Fruit fly (Drosophila melanogaster): ENCODE data around the gene Past1.
A peak's percentile ranks its signal among the peaks of the same experiment; 100 is the strongest.

Gene Past1

dm6 chr3R:12723759-12724158, 26.6 kb downstream of the Past1 start (continued):
- TF ChIP-seq HLH54F (GFP tag; optimal IDR thresholded peaks at IDR 0.05): no peak
- TF ChIP-seq CG16863 (GFP tag; optimal IDR thresholded peaks at IDR 0.05): no peak
- TF ChIP-seq CG12071 (GFP tag; optimal IDR thresholded peaks at IDR 0.05): no peak
- peak; percentile 18 for TF ChIP-seq CG17829 (tag; optimal IDR thresholded peaks at IDR 0.05)
- TF ChIP-seq CG18011 (GFP tag; optimal IDR thresholded peaks at IDR 0.05): no peak
- peak; percentile 89 for TF ChIP-seq CG15073 (GFP tag; optimal IDR thresholded peaks at IDR 0.05)
- no peak for TF ChIP-seq her (GFP tag; optimal IDR thresholded peaks at IDR 0.05)
- no peak for TF ChIP-seq sim (GFP tag; IDR thresholded peaks at IDR 0.05)
- no peak for TF ChIP-seq lab (GFP tag; optimal IDR thresholded peaks at IDR 0.05)
- TF ChIP-seq CG11560 (tag; IDR thresholded peaks at IDR 0.05): no peak
- no peak for TF ChIP-seq CG2202 (tag; optimal IDR thresholded peaks at IDR 0.05)
- no peak for TF ChIP-seq sd (tag; optimal IDR thresholded peaks at IDR 0.05)
- peak; percentile 18 for TF ChIP-seq CG5245 (GFP tag; optimal IDR thresholded peaks at IDR 0.05)
- no peak for TF ChIP-seq bowl (GFP tag; IDR thresholded peaks at IDR 0.05)
- TF ChIP-seq CoRest (tag; optimal IDR thresholded peaks at IDR 0.05): peak; percentile 19
- no peak for TF ChIP-seq CG8290 (GFP tag; optimal IDR thresholded peaks at IDR 0.05)
- TF ChIP-seq CG8290 (tag; optimal IDR thresholded peaks at IDR 0.05): peak in 1 of 2 experiments; percentile 21
- TF ChIP-seq dpn (GFP tag; optimal IDR thresholded peaks at IDR 0.05): peak in 1 of 2 experiments; percentile 15
- TF ChIP-seq Nf-YC (tag; optimal IDR thresholded peaks at IDR 0.05): peak; percentile 29
- no peak for TF ChIP-seq twi (tag; optimal IDR thresholded peaks at IDR 0.05)
- TF ChIP-seq Med (GFP tag): peak; percentile 80
- peak; percentile 3 for TF ChIP-seq CG2120 (GFP tag; optimal IDR thresholded peaks at IDR 0.05)
- TF ChIP-seq caup (GFP tag; optimal IDR thresholded peaks at IDR 0.05; ENCODE audit: severe bottlenecking): peak; percentile 6
- TF ChIP-seq CG13775 (GFP tag; optimal IDR thresholded peaks at IDR 0.05): no peak
- TF ChIP-seq CG2199 (GFP tag; IDR thresholded peaks at IDR 0.05): no peak
- TF ChIP-seq CG11247 (GFP tag; IDR thresholded peaks at IDR 0.05): 0 out of 2 replicates have a peak, but pooled peaks have one; percentile 27
- peak; percentile 39 for TF ChIP-seq gem (tag; optimal IDR thresholded peaks at IDR 0.05)
- no peak for TF ChIP-seq CG15479 (GFP tag; optimal IDR thresholded peaks at IDR 0.05)
- peak; percentile 97 for TF ChIP-seq CTCF (GFP tag; optimal IDR thresholded peaks at IDR 0.05)
- no peak for TF ChIP-seq trh (GFP tag; optimal IDR thresholded peaks at IDR 0.05)
- TF ChIP-seq B-H1 (GFP tag; IDR thresholded peaks at IDR 0.05): no peak
- no peak for TF ChIP-seq sna (GFP tag; IDR thresholded peaks at IDR 0.05; ENCODE audit: partially characterized antibody)
- TF ChIP-seq CG4282 (GFP tag; optimal IDR thresholded peaks at IDR 0.05): no peak
- TF ChIP-seq Hr51 (GFP tag; optimal IDR thresholded peaks at IDR 0.05): peak in 1 of 2 experiments; percentile 16
- TF ChIP-seq CG7839 (tag; optimal IDR thresholded peaks at IDR 0.05): peak; percentile 29
- no peak for TF ChIP-seq CG6654 (GFP tag; optimal IDR thresholded peaks at IDR 0.05)
- TF ChIP-seq dysf (GFP tag; IDR thresholded peaks at IDR 0.05): peak; percentile 9; the same call in 1 of the 3 replicates
- peak; percentile 3 for TF ChIP-seq CG17385 (GFP tag; optimal IDR thresholded peaks at IDR 0.05)
- TF ChIP-seq vvl (GFP tag; IDR thresholded peaks at IDR 0.05): peak; percentile 44
- TF ChIP-seq Doc3 (GFP tag; IDR thresholded peaks at IDR 0.05; ENCODE audit: partially characterized antibody): no peak
- peak; percentile 9 for TF ChIP-seq Dp (GFP tag; optimal IDR thresholded peaks at IDR 0.05)
- no peak for TF ChIP-seq CG7745 (tag; optimal IDR thresholded peaks at IDR 0.05)
- peak; percentile 36 for TF ChIP-seq exex (tag; optimal IDR thresholded peaks at IDR 0.05)
- TF ChIP-seq ranshi (GFP tag; IDR thresholded peaks at IDR 0.05): no peak
- no peak for TF ChIP-seq CG34376 (GFP tag; optimal IDR thresholded peaks at IDR 0.05)
- no peak for TF ChIP-seq CG10462 (GFP tag; optimal IDR thresholded peaks at IDR 0.05)
- TF ChIP-seq CG12236 (GFP tag; optimal IDR thresholded peaks at IDR 0.05): no peak
- no peak for TF ChIP-seq grn (GFP tag; optimal IDR thresholded peaks at IDR 0.05)
- TF ChIP-seq kni (GFP tag; optimal IDR thresholded peaks at IDR 0.05): no peak
- no peak for TF ChIP-seq E2f2 (GFP tag; IDR thresholded peaks at IDR 0.05)
- TF ChIP-seq CG15514 (GFP tag; optimal IDR thresholded peaks at IDR 0.05): peak; percentile 20
- no peak for TF ChIP-seq CG8765 (GFP tag; IDR thresholded peaks at IDR 0.05)

All from whole organism, embryonic.